Worm (Caenorhabditis elegans) whole organism, early embryonic: ENCODE measurements around the gene fbxa-9.

Experiments used
- F13C5.2 ChIP-seq: sonication (generic microtip); optimal IDR thresholded peaks from 2 replicates; lab custom pipeline; 2017; ENCODE audit warnings: mild to moderate bottlenecking, missing genetic modification characterization, inconsistent platforms, missing compliant biosample characterization
- ama-1 ChIP-seq: fragments of 150-350 bp; optimal IDR thresholded peaks from 2 replicates; lab custom pipeline; 2014
- flt-1 ChIP-seq: fragments of 200-800 bp; sonication (Bioruptor generic); IDR thresholded peaks from 2 replicates; pipeline ENCODE4 v1.3.6; 2022; ENCODE audit warnings: missing genetic modification characterization, missing compliant biosample characterization
- hmbx-1 ChIP-seq: sonication (generic microtip); optimal IDR thresholded peaks from 2 replicates; lab custom pipeline; 2016; ENCODE audit warnings: mild to moderate bottlenecking, missing genetic modification characterization, missing compliant biosample characterization
- pes-1 ChIP-seq: fragments of 200-800 bp; sonication (Bioruptor generic); IDR thresholded peaks from 2 replicates; pipeline ENCODE4 v1.3.6; 2022; ENCODE audit warnings: missing genetic modification reagents, missing genetic modification characterization, missing compliant biosample characterization
- scrt-1 ChIP-seq: fragments of 200-800 bp; sonication (Bioruptor generic); IDR thresholded peaks from 2 replicates; pipeline ENCODE4 v1.3.6; 2022; ENCODE audit warnings: missing genetic modification characterization, missing compliant biosample characterization
- sea-1 ChIP-seq: fragments of 200-800 bp; sonication (Bioruptor generic); conservative IDR thresholded peaks from 2 replicates; pipeline ENCODE4 v1.3.6; 2022; ENCODE audit warnings: missing genetic modification characterization, missing compliant biosample characterization
- tbx-11 ChIP-seq: fragments of 200-800 bp; sonication (Bioruptor generic); IDR thresholded peaks from 2 replicates; pipeline ENCODE4 v1.3.6; 2022; ENCODE audit warnings: missing genetic modification characterization, missing compliant biosample characterization
- tbx-37 ChIP-seq: fragments of 200-800 bp; sonication (Bioruptor generic); conservative IDR thresholded peaks from 2 replicates; pipeline ENCODE4 v1.3.6; 2022; ENCODE audit warnings: missing genetic modification reagents, missing genetic modification characterization, missing compliant biosample characterization

- TF ChIP-seq pes-1 (GFP tag; lab: Robert Waterston, UW) = no peak
- TF ChIP-seq tbx-11 (GFP tag; lab: Robert Waterston, UW) = no peak
- TF ChIP-seq scrt-1 = no peak
- TF ChIP-seq tbx-37 = no peak
- TF ChIP-seq hmbx-1 (tag; lab: Kevin White, UChicago) = no peak
- TF ChIP-seq ama-1 (lab: Kevin White, UChicago) = no peak
- no peak for TF ChIP-seq sea-1 (GFP tag; lab: Robert Waterston, UW)
- TF ChIP-seq flt-1 (GFP tag; lab: Robert Waterston, UW) = no peak
- TF ChIP-seq F13C5.2 (tag; lab: Kevin White, UChicago) = no peak
These were observed 20.7 kb upstream of the fbxa-9 start, which contains the start of gene srd-67 for ce11 chrIII:2245727-2246126.
